Worm (Caenorhabditis elegans): Measurements from ENCODE around the gene mrps-22.
A peak's percentile ranks its signal among the peaks of the same experiment; 100 is the strongest.

mrps-22 gene

DNA sequence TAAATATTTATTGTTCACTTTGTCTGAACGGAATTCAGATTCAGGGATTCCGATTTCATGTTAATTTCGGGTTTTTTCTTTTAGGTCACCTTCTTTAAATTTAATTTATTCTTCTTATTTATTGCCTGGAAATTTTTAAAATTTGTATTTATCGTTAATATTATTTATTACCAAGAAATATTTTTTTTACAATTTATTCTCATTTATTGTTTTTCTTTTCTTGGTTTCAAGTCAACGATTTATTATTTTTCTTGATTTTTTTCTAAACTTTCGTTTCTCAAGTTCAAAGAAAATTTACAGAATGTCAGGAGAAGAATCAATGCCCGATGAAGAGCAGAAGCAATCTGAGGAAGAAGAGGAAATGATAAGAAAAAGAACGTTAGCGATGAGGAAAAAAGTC lies 5.3 kb downstream of the mrps-22 start, which contains the start of gene crn-3:
Gene crn-3 (plus strand): TSS at position 301 of the 400 bp plus-strand sequence.
- no peak for TF ChIP-seq snpc-4 (GFP tag; optimal IDR thresholded peaks at IDR 0.05)
- no peak for TF ChIP-seq snpc-4 (tag; optimal IDR thresholded peaks at IDR 0.05)
- TF ChIP-seq Y53F4B.3 (GFP tag; IDR thresholded peaks at IDR 0.05), result no peak
- TF ChIP-seq madf-6 (GFP tag; IDR thresholded peaks at IDR 0.05), result 0 out of 2 replicates have a peak, but pooled peaks have one; percentile 37
- TF ChIP-seq pbrm-1 (GFP tag; IDR thresholded peaks at IDR 0.05), result 0 out of 2 replicates have a peak, but pooled peaks have one; percentile 22
- 0 out of 2 replicates have a peak, but pooled peaks have one; percentile 18 for TF ChIP-seq ekl-4 (GFP tag; IDR thresholded peaks at IDR 0.05)

DNA sequence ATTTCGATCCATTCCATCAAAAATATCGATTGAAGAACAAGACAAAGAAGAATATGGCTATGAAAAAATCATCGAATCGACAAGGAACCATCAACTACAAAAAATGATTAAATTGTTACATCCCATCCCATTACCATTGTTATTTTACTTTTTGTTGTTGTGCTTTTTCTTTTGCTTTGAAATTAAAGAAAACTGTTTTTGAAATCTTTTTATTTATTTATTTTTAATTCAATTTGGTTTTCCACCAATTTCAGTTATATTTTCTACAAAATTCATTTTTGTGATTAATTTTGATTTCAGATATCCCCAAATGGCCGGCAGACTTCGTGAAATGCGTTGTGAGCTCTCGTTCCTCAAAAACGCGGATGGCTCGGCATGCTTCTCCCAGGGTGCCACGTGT lies 10.0 kb downstream of the mrps-22 start, which contains the start of gene crn-5:
Gene crn-5 (plus strand): TSS at position 301 of the 400 bp plus-strand sequence.
- no peak for TF ChIP-seq attf-6 (GFP tag; IDR thresholded peaks at IDR 0.05)
- TF ChIP-seq lag-1 (GFP tag; IDR thresholded peaks at IDR 0.05), result no peak
- TF ChIP-seq egl-18 (GFP tag; IDR thresholded peaks at IDR 0.05), result no peak
- TF ChIP-seq B0035.1 (tag; optimal IDR thresholded peaks at IDR 0.05), result no peak
- no peak for TF ChIP-seq ceh-40 (GFP tag; IDR thresholded peaks at IDR 0.05)
- TF ChIP-seq somi-1 (GFP tag; optimal IDR thresholded peaks at IDR 0.05), result no peak
- no peak for TF ChIP-seq lin-54 (GFP tag; optimal IDR thresholded peaks at IDR 0.05)
- no peak for TF ChIP-seq tlf-1 (GFP tag; optimal IDR thresholded peaks at IDR 0.05)
- TF ChIP-seq F57A8.1 (GFP tag; optimal IDR thresholded peaks at IDR 0.05), result no peak
- no peak for TF ChIP-seq ZK185.1 (tag; optimal IDR thresholded peaks at IDR 0.05; ENCODE audit: poor library complexity, severe bottlenecking)
- no peak for TF ChIP-seq F52B5.7 (tag; optimal IDR thresholded peaks at IDR 0.05)
- no peak for TF ChIP-seq egrh-3 (GFP tag; IDR thresholded peaks at IDR 0.05)
- TF ChIP-seq madf-10 (tag; optimal IDR thresholded peaks at IDR 0.05), result no peak
- TF ChIP-seq F23B12.7 (tag; optimal IDR thresholded peaks at IDR 0.05; ENCODE audit: insufficient read depth), result no peak
- TF ChIP-seq die-1 (tag; optimal IDR thresholded peaks at IDR 0.05), result no peak

DNA sequence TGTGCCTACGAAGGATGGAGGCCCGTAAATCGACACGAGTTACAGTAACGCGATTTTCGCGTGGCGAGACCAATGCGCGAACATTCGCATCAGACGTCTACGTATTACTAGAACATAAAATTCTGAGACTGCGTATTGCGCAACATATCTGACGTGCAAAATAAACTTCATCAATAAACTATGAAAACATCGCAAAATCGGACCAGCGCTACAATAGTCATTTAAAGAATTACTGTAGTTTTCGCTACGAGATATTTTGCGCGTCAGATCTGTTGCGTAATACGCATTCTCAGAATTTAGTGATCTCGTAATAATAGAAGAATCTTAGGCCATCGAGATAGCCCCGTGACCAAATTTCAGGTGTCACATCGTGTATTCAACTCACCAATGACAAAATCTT lies 11.9 kb downstream of the mrps-22 start:
- no peak for TF ChIP-seq sdz-38 (tag; optimal IDR thresholded peaks at IDR 0.05)
- no peak for TF ChIP-seq ztf-28 (GFP tag; IDR thresholded peaks at IDR 0.05)
- TF ChIP-seq ceh-40 (GFP tag; IDR thresholded peaks at IDR 0.05), result no peak
- TF ChIP-seq athp-1 (tag; optimal IDR thresholded peaks at IDR 0.05), result no peak
- TF ChIP-seq aptf-3 (GFP tag; IDR thresholded peaks at IDR 0.05), result no peak
- TF ChIP-seq Y79H2A.3 (GFP tag; conservative IDR thresholded peaks at IDR 0.05), result no peak
- no peak for TF ChIP-seq unc-130 (GFP tag; optimal IDR thresholded peaks at IDR 0.05)
- no peak for TF ChIP-seq hsf-1 (GFP tag; IDR thresholded peaks at IDR 0.05)
- TF ChIP-seq madf-6 (GFP tag; IDR thresholded peaks at IDR 0.05), result no peak
- no peak for TF ChIP-seq F57A8.1 (GFP tag; optimal IDR thresholded peaks at IDR 0.05)
- no peak for TF ChIP-seq dpff-1 (tag; optimal IDR thresholded peaks at IDR 0.05)
- no peak for TF ChIP-seq Y53F4B.3 (GFP tag; IDR thresholded peaks at IDR 0.05)
- no peak for TF ChIP-seq C06A6.2 (GFP tag; conservative IDR thresholded peaks at IDR 0.05)
- TF ChIP-seq snpc-4 (GFP tag; optimal IDR thresholded peaks at IDR 0.05), result no peak
- TF ChIP-seq snpc-4 (tag; optimal IDR thresholded peaks at IDR 0.05), result no peak
- TF ChIP-seq F57C9.4 (tag; optimal IDR thresholded peaks at IDR 0.05), result no peak
- no peak for TF ChIP-seq pha-4 (tag; optimal IDR thresholded peaks at IDR 0.05)
- TF ChIP-seq egl-44 (GFP tag; IDR thresholded peaks at IDR 0.05), result no peak
- no peak for TF ChIP-seq let-526 (GFP tag; IDR thresholded peaks at IDR 0.05)
- no peak for TF ChIP-seq attf-5 (GFP tag; optimal IDR thresholded peaks at IDR 0.05)

DNA sequence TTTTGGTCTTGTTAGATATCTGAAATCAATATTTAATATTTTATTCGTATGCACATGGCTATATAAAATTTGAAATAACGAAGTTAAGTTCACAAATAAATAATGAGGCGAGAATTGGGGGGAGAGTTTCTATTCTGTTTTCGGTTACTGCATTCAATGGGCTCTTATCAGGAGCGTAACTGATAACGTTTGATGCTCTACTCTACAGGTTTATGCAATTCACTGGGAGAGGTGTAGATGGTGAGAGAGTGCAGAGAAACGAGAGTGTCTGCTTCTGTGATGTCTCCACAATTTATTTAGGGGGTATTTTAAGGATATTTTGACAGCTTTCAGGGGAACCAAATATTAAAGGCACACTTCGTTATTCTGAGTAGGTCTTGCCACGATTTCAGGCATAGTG lies 12.3 kb downstream of the mrps-22 start, which contains the start of gene C14A4.6:
Gene C14A4.6 (minus strand): TSS at position 19 of the 400 bp plus-strand sequence.
- TF ChIP-seq egl-18 (GFP tag; IDR thresholded peaks at IDR 0.05) (no peak), nhr-80 (tag; optimal IDR thresholded peaks at IDR 0.05) (peak; percentile 72), ets-4 (GFP tag; optimal IDR thresholded peaks at IDR 0.05) (no peak), ekl-4 (GFP tag; IDR thresholded peaks at IDR 0.05) (no peak), die-1 (tag; optimal IDR thresholded peaks at IDR 0.05) (no peak), dox-1 (GFP tag; IDR thresholded peaks at IDR 0.05) (0 out of 2 replicates have a peak, but pooled peaks have one; percentile 28)

Measured in whole organism, young adult.